Worm (Caenorhabditis elegans) whole organism, mixed stage, embryonic: ENCODE results near the gene nspc-13.

Experiments
- elt-3 ChIP-seq: fragments of 150-350 bp; optimal IDR thresholded peaks from 2 replicates; lab custom pipeline; 2014; ENCODE audit warnings: missing biosample characterization, missing genetic modification characterization
- lin-32 ChIP-seq: fragments of 200-800 bp; sonication (Bioruptor generic); optimal IDR thresholded peaks from 2 replicates; lab custom pipeline; 2018; ENCODE audit warnings: mild to moderate bottlenecking, missing genetic modification characterization, missing compliant biosample characterization
- mab-5 ChIP-seq: fragments of 150-350 bp; optimal IDR thresholded peaks from 2 replicates; lab custom pipeline; 2014; ENCODE audit warnings: missing biosample characterization, missing genetic modification characterization
- mep-1 ChIP-seq: fragments of 150-350 bp; optimal IDR thresholded peaks from 2 replicates; lab custom pipeline; 2017; ENCODE audit warnings: missing biosample characterization, missing genetic modification reagents, missing genetic modification characterization, inconsistent platforms
- nhr-12 ChIP-seq: fragments of 150-350 bp; optimal IDR thresholded peaks from 2 replicates; lab custom pipeline; 2014; ENCODE audit warnings: missing biosample characterization, missing genetic modification characterization
- nhr-2 ChIP-seq: fragments of 150-350 bp; optimal IDR thresholded peaks from 2 replicates; lab custom pipeline; 2014; ENCODE audit warnings: missing biosample characterization, missing genetic modification characterization
- sptf-1 ChIP-seq: sonication (generic microtip); optimal IDR thresholded peaks from 2 replicates; lab custom pipeline; 2017; ENCODE audit warnings: mild to moderate bottlenecking, missing genetic modification characterization, moderate library complexity, missing compliant biosample characterization

- no peak for TF ChIP-seq nhr-2 (tag; lab: Kevin White, UChicago)
- no peak for TF ChIP-seq elt-3 (tag; lab: Kevin White, UChicago)
- TF ChIP-seq nhr-12 (tag; lab: Kevin White, UChicago): no peak
- no peak for TF ChIP-seq mep-1 (tag; lab: Kevin White, UChicago)
- no peak for TF ChIP-seq lin-32 (GFP tag; lab: Kevin White, UChicago)
- no peak for TF ChIP-seq sptf-1
- TF ChIP-seq mab-5 (tag; lab: Kevin White, UChicago): no peak
Measured at ce11 chrX:12337846-12338490, 19.3 kb upstream of the nspc-13 start, which contains the start of gene srd-44.
